Fruit fly (Drosophila melanogaster) whole organism, embryonic: Measurements from ENCODE around the gene CG18563.

Experiments used
- BtbVII ChIP-seq: fragments of 200-800 bp; sonication (Bioruptor generic); optimal IDR thresholded peaks from 3 replicates; lab custom pipeline; 2017; ENCODE audit warnings: missing biosample characterization, mild to moderate bottlenecking, missing genetic modification characterization
- CG11093 ChIP-seq: fragments of 200-800 bp; sonication (Bioruptor generic); IDR thresholded peaks from 3 replicates; pipeline ENCODE4 v1.3.6; 2022; ENCODE audit warnings: missing biosample characterization, missing genetic modification characterization
- CG12391 ChIP-seq: fragments of 200-800 bp; sonication (Bioruptor generic); optimal IDR thresholded peaks from 3 replicates; lab custom pipeline; 2018; ENCODE audit warnings: missing biosample characterization, mild to moderate bottlenecking, missing genetic modification characterization, moderate library complexity
- CG14860 ChIP-seq: fragments of 200-800 bp; sonication (Bioruptor generic); IDR thresholded peaks from 3 replicates; pipeline ENCODE4 v1.3.6; 2022; ENCODE audit warnings: missing biosample characterization, missing genetic modification characterization; ENCODE audit not compliant: partially characterized antibody
- CG15696 ChIP-seq: fragments of 200-800 bp; sonication (Bioruptor generic); optimal IDR thresholded peaks from 2 replicates; lab custom pipeline; 2019; ENCODE audit warnings: missing biosample characterization, mild to moderate bottlenecking, missing genetic modification characterization, moderate library complexity
- CG16813 ChIP-seq: fragments of 200-800 bp; sonication (Bioruptor generic); IDR thresholded peaks from 3 replicates; pipeline ENCODE4 v1.3.6; 2022; ENCODE audit warnings: missing biosample characterization, missing genetic modification characterization; ENCODE audit not compliant: partially characterized antibody
- CG16815 ChIP-seq: fragments of 200-800 bp; sonication (Bioruptor generic); optimal IDR thresholded peaks from 3 replicates; lab custom pipeline; 2017; ENCODE audit warnings: missing biosample characterization, mild to moderate bottlenecking, missing genetic modification characterization
- CG17612 ChIP-seq: fragments of 200-800 bp; sonication (Bioruptor generic); IDR thresholded peaks from 2 replicates; pipeline ENCODE4 v1.3.6; 2022; ENCODE audit warnings: missing biosample characterization, missing genetic modification characterization
- CG2129 ChIP-seq: fragments of 200-800 bp; sonication (Bioruptor generic); IDR thresholded peaks from 2 replicates; pipeline ENCODE4 v1.3.6; 2022; ENCODE audit warnings: missing biosample characterization, missing genetic modification characterization; ENCODE audit not compliant: partially characterized antibody
- CG2199 ChIP-seq: fragments of 200-800 bp; sonication (Bioruptor generic); IDR thresholded peaks from 3 replicates; pipeline ENCODE4 v1.3.6; 2022; ENCODE audit warnings: missing biosample characterization, missing genetic modification characterization
- CG31388 ChIP-seq: fragments of 200-800 bp; sonication (Bioruptor generic); optimal IDR thresholded peaks from 2 replicates; lab custom pipeline; 2016; ENCODE audit warnings: missing biosample characterization, missing genetic modification characterization
- CG34422 ChIP-seq: fragments of 200-800 bp; sonication (Bioruptor generic); IDR thresholded peaks from 3 replicates; pipeline ENCODE4 v1.3.6; 2022; ENCODE audit warnings: missing biosample characterization, missing genetic modification characterization
- CG3726 ChIP-seq: fragments of 200-800 bp; sonication (Bioruptor generic); IDR thresholded peaks from 3 replicates; pipeline ENCODE4, ENCODE4 v1.3.6; 2022; ENCODE audit warnings: missing biosample characterization, missing genetic modification characterization
- CG4282 ChIP-seq: fragments of 200-800 bp; sonication (Bioruptor generic); optimal IDR thresholded peaks from 2 replicates; lab custom pipeline; 2016; ENCODE audit warnings: missing biosample characterization, missing genetic modification characterization
- CG4404 ChIP-seq: fragments of 200-800 bp; sonication (Bioruptor generic); IDR thresholded peaks from 2 replicates; pipeline ENCODE4 v1.3.6; 2022; ENCODE audit warnings: missing biosample characterization, missing genetic modification characterization
- CG6254 ChIP-seq: fragments of 200-800 bp; sonication (Bioruptor generic); optimal IDR thresholded peaks from 3 replicates; lab custom pipeline; 2017; ENCODE audit warnings: mild to moderate bottlenecking, missing biosample characterization, missing genetic modification reagents, missing genetic modification characterization
- CG6683 ChIP-seq: fragments of 200-800 bp; sonication (Bioruptor generic); optimal IDR thresholded peaks from 2 replicates; lab custom pipeline; 2017; ENCODE audit warnings: missing biosample characterization, mild to moderate bottlenecking, missing genetic modification characterization, missing genetic modification reagents
- CG7745 ChIP-seq: fragments of 200-800 bp; sonication (Bioruptor generic); optimal IDR thresholded peaks from 2 replicates; lab custom pipeline; 2018; ENCODE audit warnings: missing biosample characterization, mild to moderate bottlenecking, missing genetic modification characterization, moderate library complexity
- CG7839 ChIP-seq: fragments of 200-800 bp; sonication (Bioruptor generic); optimal IDR thresholded peaks from 3 replicates; lab custom pipeline; 2018; ENCODE audit warnings: missing biosample characterization, mild to moderate bottlenecking, missing genetic modification characterization, moderate library complexity
- CG8089 ChIP-seq: fragments of 200-800 bp; sonication (Bioruptor generic); optimal IDR thresholded peaks from 3 replicates; lab custom pipeline; 2016; ENCODE audit warnings: missing biosample characterization, missing genetic modification characterization
- CG9817 ChIP-seq: fragments of 200-800 bp; sonication (Bioruptor generic); optimal IDR thresholded peaks from 2 replicates; lab custom pipeline; 2018; ENCODE audit warnings: missing biosample characterization, mild to moderate bottlenecking, missing genetic modification characterization, moderate library complexity
- Dek ChIP-seq: fragments of 200-800 bp; sonication (Bioruptor generic); optimal IDR thresholded peaks from 3 replicates; lab custom pipeline; 2019; ENCODE audit warnings: missing biosample characterization, mild to moderate bottlenecking, missing genetic modification characterization, moderate library complexity
- Doc2 ChIP-seq: fragments of 200-800 bp; sonication (Bioruptor generic); IDR thresholded peaks from 2 replicates; pipeline ENCODE4 v1.3.6; 2022; ENCODE audit warnings: missing biosample characterization, missing genetic modification characterization
- E2f1 ChIP-seq: fragments of 200-800 bp; sonication (Bioruptor generic); IDR thresholded peaks from 2 replicates; pipeline ENCODE4 v1.3.6; 2022; ENCODE audit warnings: missing biosample characterization, missing genetic modification characterization
- H2.0 ChIP-seq: fragments of 200-800 bp; sonication (Bioruptor generic); IDR thresholded peaks from 2 replicates; pipeline ENCODE4 v1.3.6; 2022; ENCODE audit warnings: missing biosample characterization, missing genetic modification characterization
- HLH3B ChIP-seq: fragments of 200-800 bp; sonication (Bioruptor generic); IDR thresholded peaks from 2 replicates; pipeline ENCODE4 v1.3.6; 2022; ENCODE audit warnings: missing biosample characterization, missing genetic modification characterization
- HLH54F ChIP-seq: fragments of 200-800 bp; sonication (Bioruptor generic); optimal IDR thresholded peaks from 3 replicates; lab custom pipeline; 2016; ENCODE audit warnings: missing biosample characterization, missing genetic modification characterization
- Hey ChIP-seq: fragments of 200-800 bp; sonication (Bioruptor generic); optimal IDR thresholded peaks from 3 replicates; lab custom pipeline; 2018; ENCODE audit warnings: missing biosample characterization, mild to moderate bottlenecking, missing genetic modification characterization
- Hmx ChIP-seq: fragments of 200-800 bp; sonication (Bioruptor generic); optimal IDR thresholded peaks from 2 replicates; lab custom pipeline; 2016; ENCODE audit warnings: missing biosample characterization, missing genetic modification characterization
- Jarid2 ChIP-seq: fragments of 200-800 bp; sonication (Bioruptor generic); optimal IDR thresholded peaks from 3 replicates; lab custom pipeline; 2017; ENCODE audit warnings: mild to moderate bottlenecking, missing biosample characterization, missing genetic modification reagents, missing genetic modification characterization
- MESR4 ChIP-seq: fragments of 200-800 bp; sonication (Bioruptor generic); optimal IDR thresholded peaks from 2 replicates; lab custom pipeline; 2018; ENCODE audit warnings: missing biosample characterization, mild to moderate bottlenecking, missing genetic modification characterization, moderate library complexity
- NC2α ChIP-seq: fragments of 200-800 bp; sonication (Bioruptor generic); optimal IDR thresholded peaks from 2 replicates; lab custom pipeline; 2016; ENCODE audit warnings: missing biosample characterization, missing genetic modification characterization
- Vsx1 ChIP-seq: fragments of 200-800 bp; sonication (Bioruptor generic); optimal IDR thresholded peaks from 2 replicates; lab custom pipeline; 2017; ENCODE audit warnings: missing biosample characterization, mild to moderate bottlenecking, missing genetic modification characterization, missing genetic modification reagents
- aop ChIP-seq: fragments of 200-800 bp; sonication (Bioruptor generic); IDR thresholded peaks from 2 replicates; pipeline ENCODE4 v1.3.6; 2022; ENCODE audit warnings: missing biosample characterization, missing genetic modification characterization
- crol ChIP-seq: fragments of 200-800 bp; sonication (Bioruptor generic); IDR thresholded peaks from 2 replicates; pipeline ENCODE4 v1.3.6; 2022; ENCODE audit warnings: missing biosample characterization, missing genetic modification characterization
- dmrt11E ChIP-seq: fragments of 200-800 bp; sonication (Bioruptor generic); optimal IDR thresholded peaks from 3 replicates; lab custom pipeline; 2018; ENCODE audit warnings: missing biosample characterization, mild to moderate bottlenecking, missing genetic modification characterization, moderate library complexity
- en ChIP-seq: fragments of 200-800 bp; sonication (Bioruptor generic); optimal IDR thresholded peaks from 2 replicates; lab custom pipeline; 2016; ENCODE audit warnings: missing biosample characterization, missing genetic modification characterization
- gro ChIP-seq: fragments of 200-800 bp; sonication (Bioruptor generic); optimal IDR thresholded peaks from 2 replicates; lab custom pipeline; 2016; ENCODE audit warnings: missing biosample characterization, missing genetic modification characterization
- gt ChIP-seq: fragments of 200-800 bp; sonication (Bioruptor generic); IDR thresholded peaks from 2 replicates; pipeline ENCODE4 v1.3.6; 2022; ENCODE audit warnings: missing biosample characterization, missing genetic modification characterization
- jigr1 ChIP-seq: fragments of 200-800 bp; sonication (Bioruptor generic); IDR thresholded peaks from 3 replicates; pipeline ENCODE4 v1.3.6; 2022; ENCODE audit warnings: missing biosample characterization, missing genetic modification characterization
- nerfin-2 ChIP-seq: fragments of 200-800 bp; sonication (Bioruptor generic); IDR thresholded peaks from 2 replicates; pipeline ENCODE4 v1.3.6; 2022; ENCODE audit warnings: missing biosample characterization, missing genetic modification characterization; ENCODE audit not compliant: partially characterized antibody
- odd ChIP-seq: fragments of 200-800 bp; sonication (Bioruptor generic); optimal IDR thresholded peaks from 2 replicates; lab custom pipeline; 2017; ENCODE audit warnings: missing biosample characterization, mild to moderate bottlenecking, missing genetic modification characterization
- peb ChIP-seq: fragments of 200-800 bp; sonication (Bioruptor generic); IDR thresholded peaks from 2 replicates; pipeline ENCODE4 v1.3.6; 2022; ENCODE audit warnings: missing biosample characterization, missing genetic modification characterization
- rib ChIP-seq: fragments of 200-800 bp; sonication (Bioruptor generic); IDR thresholded peaks from 2 replicates; pipeline ENCODE4 v1.3.6; 2022; ENCODE audit warnings: missing biosample characterization, missing genetic modification characterization
- sens-2 ChIP-seq: fragments of 200-800 bp; sonication (Bioruptor generic); IDR thresholded peaks from 2 replicates; pipeline ENCODE4 v1.3.6; 2022; ENCODE audit warnings: missing biosample characterization, missing genetic modification characterization
- sisA ChIP-seq: fragments of 200-800 bp; sonication (Bioruptor generic); IDR thresholded peaks from 2 replicates; pipeline ENCODE4 v1.3.6; 2022; ENCODE audit warnings: missing biosample characterization, missing genetic modification characterization
- slp2 ChIP-seq: fragments of 200-800 bp; sonication (Bioruptor generic); optimal IDR thresholded peaks from 2 replicates; lab custom pipeline; 2016; ENCODE audit warnings: missing biosample characterization, missing genetic modification characterization
- sr ChIP-seq: fragments of 200-800 bp; sonication (Bioruptor generic); IDR thresholded peaks from 3 replicates; pipeline ENCODE4 v1.3.6; 2022; ENCODE audit warnings: missing biosample characterization, missing genetic modification characterization
- tll ChIP-seq, 2 experiments: fragments of 200-800 bp in 1 of 2; fragments of >200 bp in 1 of 2; sonication (Bioruptor generic) in 1 of 2; optimal IDR thresholded peaks; 2 replicates each; lab custom pipeline; 2017 to 2019; ENCODE audit warnings: missing biosample characterization in 2 of 2, missing genetic modification characterization in 2 of 2, mild to moderate bottlenecking in 1 of 2, moderate library complexity in 1 of 2
- ttk ChIP-seq: fragments of 200-800 bp; sonication (Bioruptor generic); IDR thresholded peaks from 2 replicates; pipeline ENCODE4 v2.1.2; 2022; ENCODE audit warnings: missing biosample characterization, missing genetic modification characterization
- zfh2 ChIP-seq: fragments of 200-800 bp; sonication (Bioruptor generic); optimal IDR thresholded peaks from 2 replicates; lab custom pipeline; 2016; ENCODE audit warnings: missing biosample characterization, missing genetic modification characterization

CG18563 gene

dm6 chr2L:17410358-17410757, 47.5 kb downstream of the CG18563 start, which contains the start of the genes Polr2J and CG15141 (continued):
- peak; percentile 17 for TF ChIP-seq BtbVII (GFP tag; lab: Kevin White, UChicago)
- peak; percentile 96 for TF ChIP-seq CG12391 (tag; lab: Kevin White, UChicago)
- peak; percentile 75 for TF ChIP-seq CG14860 (GFP tag; lab: Robert Waterston, UW)
- TF ChIP-seq CG16813 (GFP tag; lab: Robert Waterston, UW): peak; percentile 95
- peak; percentile 86 for TF ChIP-seq dmrt11E (tag; lab: Kevin White, UChicago)
- TF ChIP-seq CG15696 (tag; lab: Kevin White, UChicago): peak; percentile 87
- peak; percentile 91 for TF ChIP-seq CG9817
- peak; percentile 50; the same call in 1 of the 2 replicates for TF ChIP-seq CG17612 (GFP tag; lab: Robert Waterston, UW)
- no peak; the same call in 1 of the 2 replicates for TF ChIP-seq aop (GFP tag; lab: Robert Waterston, UW)
- peak; percentile 84 for TF ChIP-seq HLH3B (GFP tag; lab: Robert Waterston, UW)
- TF ChIP-seq H2.0 (GFP tag; lab: Robert Waterston, UW): peak; percentile 79
- TF ChIP-seq gt (GFP tag; lab: Robert Waterston, UW): peak; percentile 67; the same call in 1 of the 2 replicates
- TF ChIP-seq CG16815 (GFP tag; lab: Kevin White, UChicago): peak; percentile 87
- peak; percentile 14 for TF ChIP-seq CG6254 (GFP tag; lab: Kevin White, UChicago)
- peak in 1 of 2 experiments; percentile 44 for TF ChIP-seq tll (GFP tag; optimal IDR thresholded peaks at IDR 0.05; lab: Kevin White, UChicago)
- no peak for TF ChIP-seq CG4282
- no peak for TF ChIP-seq en (GFP tag; lab: Kevin White, UChicago)
- no peak for TF ChIP-seq Hey (tag; lab: Kevin White, UChicago)
- TF ChIP-seq MESR4 (GFP tag; lab: Kevin White, UChicago): peak; percentile 23
- peak; percentile 82; the same call in 2 of the 3 replicates for TF ChIP-seq CG34422
- TF ChIP-seq slp2 (GFP tag; lab: Kevin White, UChicago): peak; percentile 41
- TF ChIP-seq zfh2: peak; percentile 88
- TF ChIP-seq Dek: no peak
- peak; percentile 88 for TF ChIP-seq ttk (GFP tag; lab: Robert Waterston, UW)
- TF ChIP-seq sens-2 (GFP tag; lab: Robert Waterston, UW): peak; percentile 56; the same call in 1 of the 2 replicates
- TF ChIP-seq rib (GFP tag; lab: Robert Waterston, UW): peak; percentile 80
- TF ChIP-seq Hmx: peak; percentile 24
- TF ChIP-seq nerfin-2 (GFP tag; lab: Robert Waterston, UW): peak; percentile 63
- no peak for TF ChIP-seq CG6683 (GFP tag; lab: Kevin White, UChicago)
- TF ChIP-seq CG11093 (GFP tag; lab: Robert Waterston, UW): peak; percentile 72; the same call in 2 of the 3 replicates
- TF ChIP-seq Doc2: peak; percentile 81
- no peak for TF ChIP-seq odd (GFP tag; lab: Kevin White, UChicago)
- peak; percentile 52 for TF ChIP-seq CG31388
- TF ChIP-seq gro (GFP tag; lab: Kevin White, UChicago): peak; percentile 23
- TF ChIP-seq Vsx1 (GFP tag; lab: Kevin White, UChicago): peak; percentile 82
- peak; percentile 68; the same call in 2 of the 3 replicates for TF ChIP-seq CG3726
- TF ChIP-seq CG7839 (tag; lab: Kevin White, UChicago): no peak
- TF ChIP-seq sr (GFP tag; lab: Robert Waterston, UW): no peak
- TF ChIP-seq CG7745 (tag; lab: Kevin White, UChicago): no peak
- TF ChIP-seq jigr1 (GFP tag; lab: Robert Waterston, UW): peak; percentile 81
- peak; percentile 65; the same call in 1 of the 3 replicates for TF ChIP-seq CG2199 (GFP tag; lab: Robert Waterston, UW)
- TF ChIP-seq sisA (GFP tag; lab: Robert Waterston, UW): peak; percentile 90
- TF ChIP-seq CG4404: peak; percentile 90
- TF ChIP-seq peb (GFP tag; lab: Robert Waterston, UW): peak; percentile 80
- peak; percentile 86 for TF ChIP-seq CG2129 (GFP tag; lab: Robert Waterston, UW)
- TF ChIP-seq crol (GFP tag; lab: Robert Waterston, UW): no peak
- peak; percentile 5 for TF ChIP-seq NC2α
- TF ChIP-seq HLH54F (GFP tag; lab: Kevin White, UChicago): peak; percentile 85
- TF ChIP-seq E2f1 (GFP tag; lab: Robert Waterston, UW): peak; percentile 83
- peak; percentile 56 for TF ChIP-seq CG8089 (GFP tag; lab: Kevin White, UChicago)
- TF ChIP-seq Jarid2: no peak
